Worm (Caenorhabditis elegans): ENCODE measurements around the gene thn-6.
"Not testable (repeated sequence)": the region's sequence is repeated elsewhere in the genome, so short reads cannot be mapped to it uniquely, and the experiment has no call there.

Gene thn-6

DNA sequence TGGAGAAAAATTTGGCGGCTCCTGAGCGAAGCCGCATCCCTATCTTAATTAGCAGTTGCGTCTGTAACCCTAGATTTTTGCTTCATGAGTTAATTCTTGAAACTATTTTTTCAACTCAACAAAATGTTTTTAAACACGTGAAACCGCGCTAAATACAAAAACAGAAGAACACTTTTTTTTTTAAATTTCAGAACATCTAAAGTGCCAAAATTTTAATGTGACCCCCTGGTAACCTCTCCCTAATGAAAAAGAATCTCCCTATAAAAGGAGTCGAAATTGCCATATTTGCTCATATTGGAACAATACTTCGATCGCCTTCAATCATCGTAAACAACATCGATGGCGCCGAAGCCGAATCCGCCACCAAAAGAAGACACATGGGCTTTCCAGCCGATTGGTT lies 2.2 kb upstream of the thn-6 start, which contains the start of gene nsph-4.1:
TSS of gene nsph-4.1 (plus strand) at position 301 of the 400 bp plus-strand sequence.
- not testable (repeated sequence) for TF ChIP-seq gei-8 (GFP tag; optimal IDR thresholded peaks at IDR 0.05); nhr-28 (tag; optimal IDR thresholded peaks at IDR 0.05); pqm-1 (tag; optimal IDR thresholded peaks at IDR 0.05)

DNA sequence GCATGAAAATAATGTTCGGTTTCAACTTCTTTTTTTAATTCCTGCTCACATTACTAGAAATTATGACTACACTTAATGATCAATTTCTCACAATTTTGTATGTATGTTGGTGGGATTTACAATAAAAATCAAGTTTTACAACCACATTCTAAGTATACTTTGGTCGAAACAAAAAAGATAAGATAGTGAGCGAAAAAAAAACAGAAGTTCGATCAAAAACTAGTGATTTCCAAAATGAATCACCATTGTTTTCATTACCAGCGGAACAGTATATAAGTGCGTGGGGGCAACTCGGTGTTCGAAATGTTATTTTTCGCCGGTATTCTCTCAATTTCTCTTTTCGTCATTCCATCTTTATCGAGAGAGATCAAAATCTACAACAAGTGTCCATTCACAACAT lies 1.8 kb downstream of the thn-6 start, which contains the start of gene thn-5:
TSS of gene thn-5 (plus strand) at position 301 of the 400 bp plus-strand sequence.
- TF ChIP-seq nhr-10 (tag; optimal IDR thresholded peaks at IDR 0.05) (no peak), zip-11 (GFP tag; IDR thresholded peaks at IDR 0.05) (no peak), unc-130 (GFP tag; optimal IDR thresholded peaks at IDR 0.05) (no peak), dve-1 (tag; optimal IDR thresholded peaks at IDR 0.05; ENCODE audit: insufficient read depth) (no peak), lin-1 (GFP tag; IDR thresholded peaks at IDR 0.05) (no peak), hmg-1.1 (GFP tag; IDR thresholded peaks at IDR 0.05) (no peak), mes-2 (tag; optimal IDR thresholded peaks at IDR 0.05; ENCODE audit: poor library complexity, severe bottlenecking) (no peak), hlh-30 (tag; optimal IDR thresholded peaks at IDR 0.05; ENCODE audit: insufficient read depth) (no peak), ama-1 (optimal IDR thresholded peaks at IDR 0.05) (no peak), ceh-44 (GFP tag; IDR thresholded peaks at IDR 0.05) (no peak), nhr-111 (GFP tag; optimal IDR thresholded peaks at IDR 0.05) (no peak)

DNA sequence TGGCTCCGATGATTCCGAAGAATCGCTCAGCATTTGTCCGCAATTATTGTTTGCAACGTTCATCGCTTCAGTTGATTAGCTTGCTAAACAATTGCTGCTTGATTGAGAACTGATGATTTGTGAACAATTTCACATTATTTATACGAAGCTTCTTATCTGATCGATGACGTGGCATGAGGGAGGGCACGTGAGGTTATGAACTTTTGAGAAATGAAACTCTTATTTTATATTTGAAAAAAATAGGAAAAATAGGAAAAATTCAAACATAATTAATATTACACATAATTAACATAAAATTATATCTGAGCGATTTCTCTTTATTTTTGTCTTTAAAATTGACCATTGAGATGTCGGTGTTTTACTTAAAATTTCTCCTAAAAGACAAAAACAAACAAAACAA lies 26.0 kb downstream of the thn-6 start, which contains the start of gene F36H12.10:
TSS of gene F36H12.10 (minus strand) at position 101 of the 400 bp plus-strand sequence.
- TF ChIP-seq ceh-20 (GFP tag; IDR thresholded peaks at IDR 0.05); snpc-1.2 (GFP tag; IDR thresholded peaks at IDR 0.05); skn-1 (tag; optimal IDR thresholded peaks at IDR 0.05): not testable (repeated sequence)

DNA sequence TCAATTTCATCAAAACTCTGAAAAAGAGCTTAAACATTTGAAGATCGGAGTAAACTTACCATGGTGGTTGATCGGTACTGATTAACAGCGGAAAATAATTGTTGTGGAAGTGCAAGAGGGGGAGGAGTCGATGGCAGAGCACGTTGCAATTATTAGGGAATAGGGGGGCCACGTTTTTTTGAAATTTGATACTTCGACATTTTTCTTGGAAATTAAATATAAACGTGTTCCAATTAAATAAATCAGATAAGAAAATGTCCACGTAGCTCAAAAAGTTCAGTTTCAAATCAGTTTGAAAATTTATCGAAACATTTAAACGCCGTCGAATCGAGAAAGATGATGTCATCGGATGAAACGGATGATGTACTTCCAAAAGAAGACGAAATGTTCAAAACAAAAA lies 28.0 kb downstream of the thn-6 start, which contains the start of gene F36H12.9:
TSS of gene F36H12.9 (plus strand) at position 301 of the 400 bp plus-strand sequence.
- TF ChIP-seq zip-2 (tag; optimal IDR thresholded peaks at IDR 0.05); Y75B8A.6 (GFP tag; IDR thresholded peaks at IDR 0.05); mep-1 (tag; optimal IDR thresholded peaks at IDR 0.05): not testable (repeated sequence)

DNA sequence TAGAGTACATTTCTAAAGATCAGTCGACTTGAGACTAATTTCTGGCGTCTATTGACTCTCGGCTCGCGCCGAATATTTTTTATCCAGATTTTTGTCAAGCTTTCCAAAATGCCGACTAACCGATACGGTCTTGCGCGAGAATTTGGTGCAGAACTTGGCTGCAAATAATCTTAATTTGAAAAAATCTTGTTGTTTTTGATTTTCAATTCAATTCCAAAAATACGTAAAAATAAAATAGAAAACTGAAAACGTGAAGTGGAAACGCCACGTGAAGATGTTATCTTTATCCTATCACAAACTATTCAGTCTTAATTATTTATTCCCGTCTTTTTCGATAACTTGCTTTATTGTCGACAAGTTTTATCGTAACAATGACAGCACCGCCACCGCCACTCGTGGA lies 29.7 kb downstream of the thn-6 start, which contains the start of gene ttbk-2.1:
TSS of gene ttbk-2.1 (plus strand) at position 301 of the 400 bp plus-strand sequence.
- not testable (repeated sequence) for TF ChIP-seq aha-1 (tag); dmd-9 (GFP tag; IDR thresholded peaks at IDR 0.05); ZK546.5 (tag; optimal IDR thresholded peaks at IDR 0.05)

DNA sequence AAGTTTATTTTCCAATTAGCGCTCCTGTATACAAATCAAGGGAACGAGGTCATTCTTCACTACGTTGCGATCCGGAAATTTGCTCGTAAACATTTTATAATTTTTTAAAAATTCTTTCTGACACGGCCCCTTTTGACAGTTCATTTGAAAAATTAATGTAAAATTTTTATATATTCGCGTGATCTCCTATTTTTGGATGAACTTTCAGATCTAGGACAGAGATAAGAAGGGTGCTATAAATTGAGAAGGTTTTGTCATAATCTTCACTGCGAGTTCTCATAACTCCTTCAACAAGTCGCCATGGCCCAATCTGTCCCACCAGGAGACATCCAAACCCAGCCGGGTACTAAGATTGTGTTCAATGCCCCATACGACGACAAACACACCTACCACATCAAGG lies 31.6 kb downstream of the thn-6 start, which contains the start of gene msp-19:
TSS of gene msp-19 (plus strand) at position 301 of the 400 bp plus-strand sequence.
- not testable (repeated sequence) for TF ChIP-seq arid-1 (GFP tag; conservative IDR thresholded peaks at IDR 0.05); mes-2 (tag; optimal IDR thresholded peaks at IDR 0.05; ENCODE audit: poor library complexity, severe bottlenecking); daf-16 (GFP tag; optimal IDR thresholded peaks at IDR 0.05); daf-16 (tag; optimal IDR thresholded peaks at IDR 0.05)

DNA sequence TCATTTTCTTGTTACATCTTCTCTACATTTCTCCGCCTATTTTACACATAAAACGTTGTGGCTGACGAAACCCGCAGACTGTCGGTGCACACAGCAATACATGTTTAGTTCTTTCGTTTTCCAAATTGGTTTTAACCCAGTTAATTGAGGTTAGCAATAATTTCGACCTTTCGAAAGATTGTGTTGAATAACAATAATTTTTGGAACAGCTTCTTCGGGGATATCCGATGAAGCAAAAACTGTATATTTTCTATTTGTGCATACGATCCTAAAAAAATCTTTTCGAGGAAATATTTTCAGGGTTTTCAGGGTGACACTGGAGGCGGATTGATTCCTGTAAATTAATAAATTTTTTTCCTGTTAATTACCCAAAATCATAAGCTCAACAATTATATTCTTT lies 33.1 kb downstream of the thn-6 start:
- TF ChIP-seq php-3 (GFP tag; IDR thresholded peaks at IDR 0.05) (0 out of 2 replicates have a peak, but pooled peaks have one; percentile 30), mdt-29 (GFP tag; IDR thresholded peaks at IDR 0.05) (0 out of 2 replicates have a peak, but pooled peaks have one; percentile 32), snpc-1.2 (GFP tag; IDR thresholded peaks at IDR 0.05) (peak; percentile 98), T26A8.4 (GFP tag; IDR thresholded peaks at IDR 0.05) (peak; percentile 65), unc-62 (GFP tag; optimal IDR thresholded peaks at IDR 0.05 in 1 of 2) (peak in 1 of 2 experiments; percentile 57), lin-38 (GFP tag; IDR thresholded peaks at IDR 0.05) (peak; percentile 39; the same call in 1 of the 2 replicates)
- not testable (repeated sequence) for TF ChIP-seq unc-62 (tag; optimal IDR thresholded peaks at IDR 0.05)
